Fruit fly (Drosophila melanogaster) whole organism, adult: ENCODE results near the gene CG16798.

Source experiments
- CG33017 ChIP-seq: fragments of 200-800 bp; sonication (Bioruptor generic); optimal IDR thresholded peaks from 2 replicates; lab custom pipeline; 2018; ENCODE audit warnings: missing biosample characterization, mild to moderate bottlenecking, missing genetic modification characterization, moderate library complexity
- CG7101 ChIP-seq: fragments of 200-800 bp; sonication (Bioruptor generic); optimal IDR thresholded peaks from 2 replicates; lab custom pipeline; 2018; ENCODE audit warnings: missing biosample characterization, mild to moderate bottlenecking, missing genetic modification characterization, moderate library complexity
- Crg-1 ChIP-seq: fragments of 200-800 bp; sonication (Bioruptor generic); optimal IDR thresholded peaks from 2 replicates; lab custom pipeline; 2016; ENCODE audit warnings: missing biosample characterization, missing genetic modification characterization
- Hr96 ChIP-seq: fragments of 200-800 bp; sonication (Bioruptor generic); optimal IDR thresholded peaks from 2 replicates; lab custom pipeline; 2016; ENCODE audit warnings: missing biosample characterization, missing genetic modification characterization
- cic ChIP-seq: fragments of 200-800 bp; sonication (Bioruptor generic); optimal IDR thresholded peaks from 2 replicates; lab custom pipeline; 2017; ENCODE audit warnings: missing biosample characterization, mild to moderate bottlenecking, missing genetic modification characterization, moderate library complexity
- kay ChIP-seq: fragments of 200-800 bp; sonication (Bioruptor generic); peaks from one replicate; lab custom pipeline; 2016; ENCODE audit warnings: missing biosample characterization, missing genetic modification characterization, borderline replicate concordance
- ovo ChIP-seq: fragments of 200-800 bp; sonication (Bioruptor generic); optimal IDR thresholded peaks from 2 replicates; lab custom pipeline; 2016; ENCODE audit warnings: missing biosample characterization, missing genetic modification characterization
- pad ChIP-seq: fragments of 200-800 bp; sonication (Bioruptor generic); optimal IDR thresholded peaks from 3 replicates; lab custom pipeline; 2017; ENCODE audit warnings: missing biosample characterization, missing genetic modification characterization, mild to moderate bottlenecking, moderate library complexity, missing genetic modification reagents

DNA sequence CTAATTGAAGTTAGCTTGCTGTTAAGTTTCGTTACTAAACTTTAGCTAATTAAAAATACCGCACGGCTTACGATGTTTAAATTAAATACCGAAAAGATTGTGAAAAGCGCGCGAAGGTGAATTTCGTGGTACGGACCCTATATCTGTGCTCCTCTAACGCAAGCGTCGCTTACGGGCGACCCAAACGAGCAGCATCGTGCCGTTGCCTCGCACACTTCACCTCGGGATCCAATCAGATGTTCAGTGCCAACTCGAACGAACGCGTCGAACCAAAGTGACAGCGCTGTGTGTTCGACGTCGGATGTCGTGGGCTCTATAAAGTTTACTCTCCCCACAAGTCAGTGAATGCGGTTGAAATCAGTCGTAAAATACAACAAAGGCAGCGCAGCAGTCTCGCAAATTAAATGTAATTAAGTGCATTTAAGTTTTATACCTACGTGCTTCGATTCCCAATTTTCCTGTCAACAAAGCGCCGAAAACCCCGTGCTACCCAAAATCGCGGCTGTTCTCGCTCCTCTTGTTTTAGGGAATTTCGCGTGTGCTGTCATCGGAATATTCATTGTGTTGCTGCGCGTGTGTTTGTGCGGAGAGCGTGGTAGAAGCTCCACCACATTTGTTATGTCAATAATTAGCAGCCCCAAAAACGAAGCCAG, 46.7 kb upstream of the CG16798 start:
- TF ChIP-seq kay (GFP tag; lab: Kevin White, UChicago) (no peak), Hr96 (GFP tag; lab: Kevin White, UChicago) (no peak), ovo (GFP tag; lab: Kevin White, UChicago) (no peak), pad (peak; percentile 26), Crg-1 (GFP tag; lab: Kevin White, UChicago) (no peak), CG7101 (tag; lab: Kevin White, UChicago) (peak; percentile 47), cic (GFP tag; lab: Kevin White, UChicago) (peak; percentile 61), CG33017 (tag; lab: Kevin White, UChicago) (peak; percentile 7)
